Worm (Caenorhabditis elegans) whole organism, L4 larva: ENCODE data around the gene ceh-20.

Source experiments
- F26F4.8 ChIP-seq: fragments of 200-800 bp; sonication (Bioruptor generic); conservative IDR thresholded peaks from 2 replicates; pipeline ENCODE4 v1.3.6; 2022; ENCODE audit warnings: missing genetic modification characterization, missing compliant biosample characterization
- Y48G9A.11 ChIP-seq: fragments of 200-800 bp; sonication (Bioruptor generic); IDR thresholded peaks from 2 replicates; pipeline ENCODE4 v1.3.6; 2022; ENCODE audit warnings: missing genetic modification reagents, missing genetic modification characterization, missing compliant biosample characterization
- ZK337.2 ChIP-seq: fragments of 200-800 bp; sonication (Bioruptor generic); IDR thresholded peaks from 2 replicates; pipeline ENCODE4 v1.3.6; 2022; ENCODE audit warnings: missing genetic modification reagents, missing genetic modification characterization, missing compliant biosample characterization
- aly-2 ChIP-seq: sonication (generic microtip); optimal IDR thresholded peaks from 2 replicates; lab custom pipeline; 2018; ENCODE audit warnings: missing biosample characterization, missing genetic modification characterization
- attf-4 ChIP-seq: sonication (generic microtip); optimal IDR thresholded peaks from 3 replicates; lab custom pipeline; 2017; ENCODE audit warnings: missing biosample characterization, missing genetic modification characterization
- ceh-32 ChIP-seq: sonication (generic microtip); optimal IDR thresholded peaks from 2 replicates; lab custom pipeline; 2016; ENCODE audit warnings: mild to moderate bottlenecking, missing genetic modification characterization, missing compliant biosample characterization; ENCODE audit not compliant: poor library complexity
- ces-1 ChIP-seq: fragments of 150-350 bp; sonication (generic microtip); optimal IDR thresholded peaks from 4 replicates; lab custom pipeline; 2014; ENCODE audit warnings: missing biosample characterization, missing genetic modification reagents, missing genetic modification characterization
- daf-16 ChIP-seq, 3 experiments: sonication (generic microtip); optimal IDR thresholded peaks; 2 replicates each; lab custom pipeline; 2016 to 2017; ENCODE audit warnings: missing genetic modification characterization in 3 of 3, missing genetic modification reagents in 3 of 3, mild to moderate bottlenecking in 2 of 3, missing compliant biosample characterization in 2 of 3, missing biosample characterization in 1 of 3, moderate library complexity in 1 of 3
- daf-19 ChIP-seq: fragments of 200-800 bp; sonication (Bioruptor generic); conservative IDR thresholded peaks from 2 replicates; pipeline ENCODE4 v1.3.6; 2022; ENCODE audit warnings: missing genetic modification characterization, missing compliant biosample characterization
- daf-8 ChIP-seq: fragments of 200-800 bp; sonication (Bioruptor generic); IDR thresholded peaks from 2 replicates; pipeline ENCODE4 v1.3.6; 2022; ENCODE audit warnings: missing genetic modification characterization, missing compliant biosample characterization
- dpl-1 ChIP-seq: fragments of 150-350 bp; optimal IDR thresholded peaks from 2 replicates; lab custom pipeline; 2014; ENCODE audit warnings: missing biosample characterization, missing genetic modification reagents, missing genetic modification characterization
- gei-8 ChIP-seq: fragments of 200-800 bp; sonication (Bioruptor generic); optimal IDR thresholded peaks from 2 replicates; lab custom pipeline; 2018; ENCODE audit warnings: mild to moderate bottlenecking, missing genetic modification characterization, missing compliant biosample characterization
- hif-1 ChIP-seq, 2 experiments: sonication (generic microtip); optimal IDR thresholded peaks; 2 replicates each; lab custom pipeline; 2016 to 2017; ENCODE audit warnings: missing compliant biosample characterization in 2 of 2, missing genetic modification characterization in 2 of 2, missing genetic modification reagents in 2 of 2, missing genotype in 2 of 2, mild to moderate bottlenecking in 1 of 2
- hlh-11 ChIP-seq: fragments of 200-800 bp; sonication (Bioruptor generic); optimal IDR thresholded peaks from 2 replicates; lab custom pipeline; 2018; ENCODE audit warnings: mild to moderate bottlenecking, missing genetic modification characterization, missing compliant biosample characterization
- hlh-30 ChIP-seq: sonication (generic microtip); optimal IDR thresholded peaks from 2 replicates; lab custom pipeline; 2017; ENCODE audit warnings: antibody characterized with exemption, mild to moderate bottlenecking, missing genetic modification characterization, missing compliant biosample characterization; ENCODE audit not compliant: insufficient read depth
- lin-1 ChIP-seq: fragments of 200-800 bp; sonication (Bioruptor generic); IDR thresholded peaks from 2 replicates; pipeline ENCODE4 v1.3.6; 2022; ENCODE audit warnings: missing genetic modification reagents, missing genetic modification characterization, missing compliant biosample characterization
- lin-29 ChIP-seq: fragments of 200-800 bp; sonication (Bioruptor generic); IDR thresholded peaks from 2 replicates; pipeline ENCODE4 v1.3.6; 2022; ENCODE audit warnings: missing genetic modification reagents, missing genetic modification characterization, missing compliant biosample characterization
- lir-3 ChIP-seq: sonication (generic microtip); optimal IDR thresholded peaks from 2 replicates; lab custom pipeline; 2016; ENCODE audit warnings: mild to moderate bottlenecking, missing genetic modification characterization, missing compliant biosample characterization
- lsy-2 ChIP-seq, 2 experiments: fragments of 150-350 bp in 1 of 2; sonication (generic microtip) in 1 of 2; optimal IDR thresholded peaks; 2 replicates each; lab custom pipeline; 2014 to 2017; ENCODE audit warnings: missing biosample characterization in 2 of 2, missing genetic modification characterization in 2 of 2
- mdl-1 ChIP-seq, 2 experiments: fragments of 150-350 bp in 1 of 2; sonication (generic microtip) in 1 of 2; optimal IDR thresholded peaks; 2 replicates each; lab custom pipeline; 2014 to 2017; ENCODE audit warnings: missing biosample characterization in 2 of 2, missing genetic modification characterization in 2 of 2
- mes-2 ChIP-seq: sonication (generic microtip); optimal IDR thresholded peaks from 2 replicates; lab custom pipeline; 2016; ENCODE audit warnings: missing genotype, mild to moderate bottlenecking, missing genetic modification characterization, missing compliant biosample characterization; ENCODE audit not compliant: poor library complexity, severe bottlenecking
- mxl-3 ChIP-seq: fragments of 200-800 bp; sonication (Bioruptor generic); optimal IDR thresholded peaks from 2 replicates; lab custom pipeline; 2018; ENCODE audit warnings: mild to moderate bottlenecking, missing genetic modification characterization, missing compliant biosample characterization
- nhr-11 ChIP-seq: fragments of 150-350 bp; optimal IDR thresholded peaks from 2 replicates; lab custom pipeline; 2014; ENCODE audit warnings: missing biosample characterization, missing genetic modification characterization
- nhr-25 ChIP-seq: sonication (generic microtip); optimal IDR thresholded peaks from 2 replicates; lab custom pipeline; 2017; ENCODE audit warnings: missing genetic modification characterization, mild to moderate bottlenecking, missing compliant biosample characterization, antibody characterized with exemption, moderate library complexity, borderline replicate concordance; ENCODE audit not compliant: insufficient read depth
- nhr-28 ChIP-seq: fragments of 150-350 bp; optimal IDR thresholded peaks from 2 replicates; lab custom pipeline; 2014; ENCODE audit warnings: missing biosample characterization, missing genetic modification characterization
- nhr-41 ChIP-seq: fragments of 200-800 bp; sonication (Bioruptor generic); IDR thresholded peaks from 2 replicates; pipeline ENCODE4 v1.3.6; 2022; ENCODE audit warnings: missing genetic modification reagents, missing genetic modification characterization, missing compliant biosample characterization
- nhr-42 ChIP-seq: fragments of 200-800 bp; sonication (Bioruptor generic); IDR thresholded peaks from 2 replicates; pipeline ENCODE4 v1.3.6; 2022; ENCODE audit warnings: missing genetic modification characterization, missing compliant biosample characterization
- rbr-2 ChIP-seq: sonication (generic microtip); optimal IDR thresholded peaks from 2 replicates; lab custom pipeline; 2016; ENCODE audit warnings: missing genotype, missing genetic modification characterization, missing compliant biosample characterization
- set-16 ChIP-seq: fragments of 200-800 bp; sonication (Bioruptor generic); IDR thresholded peaks from 2 replicates; pipeline ENCODE4 v1.3.6; 2022; ENCODE audit warnings: missing genetic modification reagents, missing genetic modification characterization, missing compliant biosample characterization
- skn-1 ChIP-seq: fragments of 150-350 bp; optimal IDR thresholded peaks from 2 replicates; lab custom pipeline; 2014; ENCODE audit warnings: missing biosample characterization, missing genetic modification characterization
- snpc-1.2 ChIP-seq: fragments of 200-800 bp; sonication (Bioruptor generic); IDR thresholded peaks from 2 replicates; pipeline ENCODE4 v1.3.6; 2022; ENCODE audit warnings: missing genetic modification reagents, missing genetic modification characterization, missing compliant biosample characterization
- snpc-4 ChIP-seq: fragments of 150-350 bp; optimal IDR thresholded peaks from 2 replicates; lab custom pipeline; 2014; ENCODE audit warnings: missing biosample characterization, missing genetic modification characterization
- spr-1 ChIP-seq: sonication (generic microtip); optimal IDR thresholded peaks from 2 replicates; lab custom pipeline; 2016; ENCODE audit warnings: mild to moderate bottlenecking, missing genetic modification characterization, missing compliant biosample characterization
- tra-1 ChIP-seq: fragments of 200-800 bp; sonication (Bioruptor generic); IDR thresholded peaks from 2 replicates; pipeline ENCODE4 v1.3.6; 2022; ENCODE audit warnings: missing genetic modification reagents, missing genetic modification characterization, missing compliant biosample characterization
- unc-130 ChIP-seq: sonication (generic microtip); optimal IDR thresholded peaks from 2 replicates; lab custom pipeline; 2016; ENCODE audit warnings: missing genetic modification reagents, missing genetic modification characterization, missing compliant biosample characterization
- vab-7 ChIP-seq: fragments of 200-800 bp; sonication (Bioruptor generic); IDR thresholded peaks from 2 replicates; pipeline ENCODE4 v1.3.6; 2022; ENCODE audit warnings: missing genetic modification reagents, missing genetic modification characterization, missing compliant biosample characterization
- zag-1 ChIP-seq: fragments of 150-350 bp; optimal IDR thresholded peaks from 2 replicates; lab custom pipeline; 2014; ENCODE audit warnings: missing biosample characterization, missing genetic modification characterization
- zip-11 ChIP-seq: fragments of 200-800 bp; sonication (Bioruptor generic); IDR thresholded peaks from 2 replicates; pipeline ENCODE4 v1.3.6; 2022; ENCODE audit warnings: missing genetic modification characterization, missing compliant biosample characterization
- zip-2 ChIP-seq: fragments of 150-350 bp; optimal IDR thresholded peaks from 2 replicates; lab custom pipeline; 2014; ENCODE audit warnings: missing biosample characterization, missing genetic modification characterization
- ztf-11 ChIP-seq: fragments of 150-350 bp; optimal IDR thresholded peaks from 2 replicates; lab custom pipeline; 2014; ENCODE audit warnings: missing biosample characterization, missing genetic modification characterization

Gene ceh-20

DNA sequence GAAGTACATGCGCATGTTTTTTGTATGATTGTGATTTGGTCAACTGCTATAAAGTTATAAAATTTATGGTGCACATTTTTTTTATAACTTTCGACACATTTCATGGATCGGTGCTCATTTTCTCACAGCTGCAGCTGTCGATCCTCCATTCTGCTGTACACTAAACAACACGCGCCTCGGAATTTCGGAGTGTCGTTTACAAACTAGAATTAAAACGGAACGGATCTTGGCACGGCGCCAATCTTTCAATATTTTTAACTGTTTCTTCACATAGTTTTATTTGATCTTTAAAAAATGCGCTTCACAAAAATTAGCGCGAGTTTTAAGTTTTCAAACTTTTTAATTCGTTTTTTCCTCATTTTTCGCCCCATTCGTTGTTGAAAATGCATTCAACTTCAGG is 33.3 kb upstream of the ceh-20 start, which contains the start of gene let-711 (continued):
- TF ChIP-seq nhr-42 (GFP tag; lab: Robert Waterston, UW) = no peak
- peak; percentile 28 for TF ChIP-seq mes-2
- TF ChIP-seq hlh-30 (tag; lab: Kevin White, UChicago) = peak; percentile 4
- TF ChIP-seq daf-16 (GFP tag; optimal IDR thresholded peaks at IDR 0.05; lab: Kevin White, UChicago) = no peak
- TF ChIP-seq daf-16 (tag; optimal IDR thresholded peaks at IDR 0.05; lab: Kevin White, UChicago) = peak; percentile 18
- TF ChIP-seq vab-7 = no peak
- TF ChIP-seq unc-130 (GFP tag; lab: Kevin White, UChicago) = no peak

DNA sequence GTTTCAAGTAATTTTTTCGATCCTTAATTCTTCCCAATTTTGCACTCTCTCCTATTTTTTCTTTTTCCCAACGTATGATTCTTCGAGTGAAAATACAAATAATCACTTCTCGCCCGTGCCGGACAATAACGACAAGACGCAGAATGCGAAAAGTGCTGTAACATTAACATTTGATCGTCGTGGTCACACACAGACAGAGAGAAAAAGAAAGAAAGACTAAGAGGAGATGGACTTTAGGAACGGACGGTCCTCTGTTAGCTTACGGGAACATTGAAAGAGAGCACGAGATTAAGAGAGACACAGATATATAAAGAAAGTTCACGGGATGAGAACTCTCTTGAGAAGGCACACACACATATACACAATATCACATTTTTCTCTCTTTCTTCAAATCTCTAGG is 31.8 kb upstream of the ceh-20 start:
- TF ChIP-seq nhr-25 (tag; lab: Kevin White, UChicago) (no peak), aly-2 (tag; lab: Kevin White, UChicago) (no peak), hlh-30 (tag; lab: Kevin White, UChicago) (peak; percentile 86), ZK337.2 (GFP tag; lab: Robert Waterston, UW) (no peak), daf-19 (GFP tag; lab: Robert Waterston, UW) (no peak), mxl-3 (GFP tag; lab: Kevin White, UChicago) (peak; percentile 26), snpc-4 (tag; lab: Kevin White, UChicago) (no peak), F26F4.8 (GFP tag; lab: Robert Waterston, UW) (no peak), lin-29 (GFP tag; lab: Robert Waterston, UW) (no peak), set-16 (GFP tag; lab: Robert Waterston, UW) (no peak), zip-2 (no peak), hlh-11 (peak; percentile 48), hif-1 (tag; optimal IDR thresholded peaks at IDR 0.05; lab: Kevin White, UChicago) (peak in 1 of 2 experiments; percentile 9), spr-1 (tag; lab: Kevin White, UChicago) (no peak), lsy-2 (tag; optimal IDR thresholded peaks at IDR 0.05; lab: Kevin White, UChicago) (peak in 1 of 2 experiments; percentile 21), lin-1 (GFP tag; lab: Robert Waterston, UW) (no peak), mes-2 (no peak), nhr-28 (tag; lab: Kevin White, UChicago) (peak; percentile 63), mdl-1 (tag; optimal IDR thresholded peaks at IDR 0.05; lab: Kevin White, UChicago) (peak in 1 of 2 experiments; percentile 16), ces-1 (GFP tag; lab: Kevin White, UChicago) (no peak), lir-3 (no peak), daf-16 (GFP tag; optimal IDR thresholded peaks at IDR 0.05; lab: Kevin White, UChicago) (no peak), daf-16 (tag; optimal IDR thresholded peaks at IDR 0.05; lab: Kevin White, UChicago) (peak; percentile 9), zip-11 (GFP tag; lab: Robert Waterston, UW) (no peak), nhr-11 (tag; lab: Kevin White, UChicago) (no peak), zag-1 (no peak), gei-8 (GFP tag; lab: Kevin White, UChicago) (no peak), Y48G9A.11 (GFP tag; lab: Robert Waterston, UW) (no peak), skn-1 (tag; lab: Kevin White, UChicago) (no peak)

DNA sequence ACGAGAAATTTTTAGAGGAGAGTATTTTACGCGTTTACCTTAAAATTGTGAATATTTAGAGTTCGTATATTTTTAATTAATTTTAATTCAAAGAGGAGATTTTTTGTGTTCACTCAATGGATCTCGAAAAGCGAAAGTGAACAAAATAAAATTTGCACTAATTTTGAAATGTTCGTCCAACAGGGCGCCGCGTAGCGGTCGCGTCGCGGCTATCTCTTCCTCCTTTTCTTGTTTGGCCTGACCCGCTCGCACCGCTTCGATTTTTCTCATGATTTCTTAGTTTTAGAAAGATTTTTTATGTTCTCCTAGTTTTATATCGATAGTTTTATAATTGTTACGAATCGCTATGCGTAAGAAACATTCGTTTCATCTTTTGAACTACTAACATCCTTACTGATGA is 28.2 kb upstream of the ceh-20 start:
- TF ChIP-seq daf-19 (GFP tag; lab: Robert Waterston, UW) (no peak), daf-8 (GFP tag; lab: Robert Waterston, UW) (no peak), nhr-41 (GFP tag; lab: Robert Waterston, UW) (no peak), tra-1 (GFP tag; lab: Robert Waterston, UW) (no peak), hlh-30 (tag; lab: Kevin White, UChicago) (peak; percentile 4), ceh-32 (no peak), snpc-1.2 (GFP tag; lab: Robert Waterston, UW) (no peak), attf-4 (tag; lab: Kevin White, UChicago) (no peak), mxl-3 (GFP tag; lab: Kevin White, UChicago) (no peak), lsy-2 (tag; optimal IDR thresholded peaks at IDR 0.05; lab: Kevin White, UChicago) (peak in 1 of 2 experiments; percentile 49), dpl-1 (GFP tag; lab: Kevin White, UChicago) (peak; percentile 31), ztf-11 (tag; lab: Kevin White, UChicago) (no peak), nhr-42 (GFP tag; lab: Robert Waterston, UW) (no peak), rbr-2 (tag; lab: Kevin White, UChicago) (no peak)
